Worm (Caenorhabditis elegans) whole organism, L2 larva: ENCODE results near the gene T27E4.7.
A peak's percentile ranks its signal among the peaks of the same experiment; 100 is the strongest.

Source experiments
- F13H6.1 ChIP-seq: sonication (generic microtip); optimal IDR thresholded peaks from 2 replicates; lab custom pipeline; 2016; ENCODE audit warnings: missing genetic modification characterization, missing compliant biosample characterization
- Y55F3AM.14 ChIP-seq: fragments of 200-800 bp; sonication (Bioruptor generic); optimal IDR thresholded peaks from 2 replicates; lab custom pipeline; 2018; ENCODE audit warnings: mild to moderate bottlenecking, missing genetic modification characterization, missing compliant biosample characterization
- alr-1 ChIP-seq: fragments of 150-350 bp; optimal IDR thresholded peaks from 2 replicates; lab custom pipeline; 2014; ENCODE audit warnings: missing biosample characterization, missing genetic modification characterization
- ceh-16 ChIP-seq: fragments of 150-350 bp; optimal IDR thresholded peaks from 2 replicates; lab custom pipeline; 2014; ENCODE audit warnings: missing biosample characterization, missing genetic modification characterization
- ceh-82 ChIP-seq: fragments of 150-350 bp; optimal IDR thresholded peaks from 2 replicates; lab custom pipeline; 2014; ENCODE audit warnings: missing biosample characterization, missing genetic modification characterization
- crh-2 ChIP-seq: sonication (generic microtip); optimal IDR thresholded peaks from 2 replicates; lab custom pipeline; 2017; ENCODE audit warnings: missing biosample characterization, missing genetic modification characterization
- egl-27 ChIP-seq: sonication (generic microtip); optimal IDR thresholded peaks from 3 replicates; lab custom pipeline; 2017; ENCODE audit warnings: missing biosample characterization, missing genetic modification reagents, missing genetic modification characterization
- elt-1 ChIP-seq: fragments of 150-350 bp; optimal IDR thresholded peaks from 2 replicates; lab custom pipeline; 2014; ENCODE audit warnings: missing biosample characterization, missing genetic modification characterization
- elt-3 ChIP-seq: sonication (generic microtip); optimal IDR thresholded peaks from 2 replicates; lab custom pipeline; 2017; ENCODE audit warnings: missing biosample characterization, missing genetic modification characterization
- fos-1 ChIP-seq: fragments of 150-350 bp; optimal IDR thresholded peaks from 2 replicates; lab custom pipeline; 2014; ENCODE audit warnings: missing biosample characterization, missing genetic modification characterization
- lin-13 ChIP-seq: fragments of 150-350 bp; optimal IDR thresholded peaks from 2 replicates; lab custom pipeline; 2014; ENCODE audit warnings: missing biosample characterization, missing genetic modification reagents, missing genetic modification characterization
- lin-39 ChIP-seq: fragments of 150-350 bp; optimal IDR thresholded peaks from 2 replicates; lab custom pipeline; 2014; ENCODE audit warnings: missing biosample characterization, missing genetic modification reagents, missing genetic modification characterization
- lsy-2 ChIP-seq, 2 experiments: fragments of 150-350 bp in 1 of 2; sonication (generic microtip) in 1 of 2; optimal IDR thresholded peaks; 2 replicates each; lab custom pipeline; 2014 to 2017; ENCODE audit warnings: missing biosample characterization in 2 of 2, missing genetic modification characterization in 2 of 2
- mab-5 ChIP-seq: fragments of 150-350 bp; optimal IDR thresholded peaks from 2 replicates; lab custom pipeline; 2014; ENCODE audit warnings: missing biosample characterization, missing genetic modification characterization
- mbf-1 ChIP-seq: sonication (generic microtip); optimal IDR thresholded peaks from 2 replicates; lab custom pipeline; 2017; ENCODE audit warnings: missing biosample characterization, missing genetic modification characterization
- mdl-1 ChIP-seq, 2 experiments: fragments of 150-350 bp in 1 of 2; sonication (generic microtip) in 1 of 2; optimal IDR thresholded peaks; 2 replicates each; lab custom pipeline; 2017; ENCODE audit warnings: missing biosample characterization in 2 of 2, missing genetic modification characterization in 2 of 2
- nhr-10 ChIP-seq: sonication (generic microtip); optimal IDR thresholded peaks from 2 replicates; lab custom pipeline; 2017; ENCODE audit warnings: missing biosample characterization, missing genetic modification characterization
- nhr-21 ChIP-seq: fragments of 150-350 bp; optimal IDR thresholded peaks from 2 replicates; lab custom pipeline; 2014; ENCODE audit warnings: missing biosample characterization, missing genetic modification characterization
- nhr-23 ChIP-seq: fragments of 150-350 bp; optimal IDR thresholded peaks from 2 replicates; lab custom pipeline; 2014; ENCODE audit warnings: missing biosample characterization, missing genetic modification reagents, missing genetic modification characterization
- nhr-237 ChIP-seq: fragments of 150-350 bp; optimal IDR thresholded peaks from 2 replicates; lab custom pipeline; 2014; ENCODE audit warnings: missing biosample characterization, missing genetic modification characterization
- nhr-6 ChIP-seq: fragments of 150-350 bp; optimal IDR thresholded peaks from 2 replicates; lab custom pipeline; 2014; ENCODE audit warnings: missing biosample characterization, missing genetic modification characterization
- nhr-77 ChIP-seq: fragments of 150-350 bp; optimal IDR thresholded peaks from 2 replicates; lab custom pipeline; 2014; ENCODE audit warnings: missing biosample characterization, missing genetic modification characterization
- peb-1 ChIP-seq: fragments of 150-350 bp; optimal IDR thresholded peaks from 2 replicates; lab custom pipeline; 2014; ENCODE audit warnings: missing biosample characterization, missing genetic modification characterization
- sem-4 ChIP-seq: fragments of 150-350 bp; optimal IDR thresholded peaks from 2 replicates; lab custom pipeline; 2014; ENCODE audit warnings: missing biosample characterization, missing genetic modification reagents, missing genetic modification characterization
- skn-1 ChIP-seq: sonication (generic microtip); optimal IDR thresholded peaks from 2 replicates; lab custom pipeline; 2017; ENCODE audit warnings: missing biosample characterization, missing genetic modification characterization
- unc-39 ChIP-seq: fragments of 150-350 bp; optimal IDR thresholded peaks from 2 replicates; lab custom pipeline; 2014; ENCODE audit warnings: missing biosample characterization, missing genetic modification characterization
- unc-55 ChIP-seq: fragments of 150-350 bp; sonication (generic microtip); optimal IDR thresholded peaks from 3 replicates; lab custom pipeline; 2014; ENCODE audit warnings: missing biosample characterization, missing genetic modification reagents, missing genetic modification characterization
- zag-1 ChIP-seq: fragments of 150-350 bp; optimal IDR thresholded peaks from 2 replicates; lab custom pipeline; 2014; ENCODE audit warnings: missing biosample characterization, missing genetic modification characterization
- ztf-1 ChIP-seq: fragments of 200-800 bp; sonication (Bioruptor generic); conservative IDR thresholded peaks from 2 replicates; pipeline ENCODE4 v1.3.6; 2022; ENCODE audit warnings: missing genetic modification characterization, missing compliant biosample characterization
- ztf-11 ChIP-seq: sonication (generic microtip); optimal IDR thresholded peaks from 2 replicates; lab custom pipeline; 2017; ENCODE audit warnings: missing biosample characterization, missing genetic modification characterization
- ztf-4 ChIP-seq: fragments of 150-350 bp; optimal IDR thresholded peaks from 2 replicates; lab custom pipeline; 2014; ENCODE audit warnings: missing biosample characterization, missing genetic modification characterization

Gene T27E4.7

ce11 chrV:9053969-9054368 is 22.2 kb downstream of the T27E4.7 start, which contains the start of gene C25E10.8:
TSS of gene C25E10.8 (minus strand) at chrV:9054069.
- TF ChIP-seq lin-13 (GFP tag; lab: Kevin White, UChicago) (no peak), elt-1 (tag; lab: Kevin White, UChicago) (no peak), nhr-77 (tag; lab: Kevin White, UChicago) (no peak), mab-5 (no peak), unc-55 (GFP tag; lab: Kevin White, UChicago) (no peak), lin-39 (tag; lab: Kevin White, UChicago) (no peak), fos-1 (tag; lab: Kevin White, UChicago) (no peak), nhr-23 (tag; lab: Kevin White, UChicago) (no peak), peb-1 (tag; lab: Kevin White, UChicago) (no peak), sem-4 (tag; lab: Kevin White, UChicago) (no peak)

DNA sequence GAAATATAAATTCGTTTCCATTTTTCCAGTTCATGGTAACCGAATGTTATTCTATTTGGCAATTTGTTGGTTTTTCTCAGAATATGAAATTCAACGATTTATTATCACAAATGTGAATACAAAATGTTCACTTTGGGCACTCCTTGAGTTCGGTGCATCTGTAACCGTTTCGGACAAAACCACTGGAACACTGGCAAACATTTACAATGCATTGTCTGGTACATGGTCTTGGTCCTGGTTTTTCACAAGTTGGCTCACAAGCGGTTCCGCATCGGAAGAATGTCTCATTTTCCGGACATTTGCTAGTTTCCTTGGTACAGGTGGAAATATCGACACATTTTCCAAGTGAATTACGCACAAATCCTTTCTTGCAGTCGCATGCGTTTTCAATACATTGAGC is 22.9 kb downstream of the T27E4.7 start:
- TF ChIP-seq skn-1 (tag; lab: Kevin White, UChicago) (no peak), ztf-1 (GFP tag; lab: Robert Waterston, UW) (no peak), lsy-2 (tag; optimal IDR thresholded peaks at IDR 0.05; lab: Kevin White, UChicago) (no peak), unc-39 (no peak), lin-13 (GFP tag; lab: Kevin White, UChicago) (no peak), fos-1 (tag; lab: Kevin White, UChicago) (no peak), nhr-77 (tag; lab: Kevin White, UChicago) (no peak)
- TF ChIP-seq, all 48 proteins: peak for 0

DNA sequence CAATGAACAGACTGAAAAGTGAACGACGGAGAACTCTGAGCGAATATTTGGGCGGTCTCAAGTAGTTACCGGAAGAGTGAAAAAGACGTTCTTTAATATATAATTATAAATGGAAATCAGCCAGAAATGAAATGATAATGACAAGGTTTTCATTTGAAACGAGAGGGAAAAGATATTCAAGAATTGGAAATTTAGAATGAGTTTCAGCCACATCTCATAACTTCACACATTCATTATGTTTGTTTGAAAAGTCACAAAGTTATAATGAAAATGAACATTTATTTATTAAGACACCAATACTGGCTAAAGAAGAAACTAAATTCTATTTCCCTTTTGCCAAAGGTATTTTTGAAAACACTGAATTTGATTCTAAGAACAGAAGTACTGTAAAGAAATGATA is 25.0 kb downstream of the T27E4.7 start, which contains the start of gene C25E10.7:
Gene C25E10.7, minus strand, starts transcription at position 101 of the 400 bp plus-strand sequence.
- TF ChIP-seq nhr-10 (tag; lab: Kevin White, UChicago), result no peak
- TF ChIP-seq mbf-1 (tag; lab: Kevin White, UChicago), result no peak
- no peak for TF ChIP-seq Y55F3AM.14 (GFP tag; lab: Kevin White, UChicago)
- TF ChIP-seq elt-1 (tag; lab: Kevin White, UChicago), result no peak
- no peak for TF ChIP-seq nhr-237 (tag; lab: Kevin White, UChicago)
- TF ChIP-seq alr-1, result no peak
- no peak for TF ChIP-seq ceh-16
- no peak for TF ChIP-seq ceh-82
- TF ChIP-seq skn-1 (tag; lab: Kevin White, UChicago), result no peak
- no peak for TF ChIP-seq unc-55 (GFP tag; lab: Kevin White, UChicago)
- TF ChIP-seq mdl-1 (tag; optimal IDR thresholded peaks at IDR 0.05; lab: Kevin White, UChicago), result no peak
- TF ChIP-seq F13H6.1, result no peak
- no peak for TF ChIP-seq lsy-2 (tag; optimal IDR thresholded peaks at IDR 0.05; lab: Kevin White, UChicago)
- TF ChIP-seq peb-1 (tag; lab: Kevin White, UChicago), result no peak
- no peak for TF ChIP-seq sem-4 (tag; lab: Kevin White, UChicago)
- no peak for TF ChIP-seq lin-13 (GFP tag; lab: Kevin White, UChicago)

- TF ChIP-seq nhr-6 (tag; lab: Kevin White, UChicago) (no peak), egl-27 (no peak), nhr-23 (tag; lab: Kevin White, UChicago) (no peak), F13H6.1 (no peak), lin-39 (tag; lab: Kevin White, UChicago) (no peak), zag-1 (tag; lab: Kevin White, UChicago) (no peak), fos-1 (tag; lab: Kevin White, UChicago) (no peak), elt-1 (tag; lab: Kevin White, UChicago) (no peak), ztf-1 (GFP tag; lab: Robert Waterston, UW) (no peak), nhr-10 (tag; lab: Kevin White, UChicago) (no peak), ztf-4 (no peak), nhr-77 (tag; lab: Kevin White, UChicago) (no peak), elt-3 (tag; lab: Kevin White, UChicago) (no peak)
Measured at ce11 chrV:9049271-9049670, 26.9 kb downstream of the T27E4.7 start.

DNA sequence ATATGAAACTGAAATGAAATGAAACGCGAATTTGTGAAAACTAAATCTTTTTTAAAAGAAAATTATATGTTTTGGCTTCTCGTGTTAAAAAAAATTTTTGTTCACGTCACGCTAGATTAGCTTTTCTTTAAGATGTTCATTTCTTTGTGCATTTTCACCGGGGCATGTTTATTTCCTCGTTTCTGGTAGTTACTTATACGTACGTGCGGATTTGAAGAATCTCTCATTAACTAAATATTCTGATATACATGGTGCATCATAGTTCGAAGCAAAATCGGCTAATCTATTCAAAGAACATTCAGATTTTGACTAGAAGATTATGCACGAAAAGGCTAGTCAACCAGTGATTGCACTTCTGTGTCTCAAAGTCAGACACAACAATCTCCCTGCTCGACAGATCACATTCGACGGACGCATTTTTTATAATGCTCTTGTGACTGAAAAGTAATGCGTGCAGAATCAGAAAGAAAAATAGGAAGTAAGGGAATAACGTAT is 28.5 kb downstream of the T27E4.7 start, which contains the start of gene C25E10.17:
Gene C25E10.17, minus strand, starts transcription at position 51 of the 495 bp plus-strand sequence.
- TF ChIP-seq nhr-21, result peak; percentile 26
- TF ChIP-seq elt-1 (tag; lab: Kevin White, UChicago), result no peak
- TF ChIP-seq, all 48 proteins: peak for 1

DNA sequence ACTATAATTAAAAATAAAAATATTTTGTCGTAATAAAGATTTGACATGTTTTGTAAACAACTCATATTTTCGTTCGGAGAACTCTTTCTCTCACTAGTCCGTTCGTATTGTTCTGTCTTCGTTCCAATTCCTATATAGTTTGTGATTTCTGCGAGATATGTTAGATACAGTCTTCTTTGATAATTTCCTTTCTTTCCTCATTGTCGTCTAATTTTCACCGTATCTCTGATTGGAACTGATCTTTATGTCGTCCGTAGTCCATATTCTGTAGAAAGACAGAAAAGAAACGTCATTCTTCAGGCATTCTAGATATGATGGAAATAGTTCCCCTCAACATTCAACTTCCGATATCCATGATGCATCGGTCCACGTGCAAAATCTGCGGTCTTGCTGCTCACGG is 31.3 kb downstream of the T27E4.7 start, which contains the start of gene nhr-30:
Gene nhr-30, plus strand, starts transcription at position 301 of the 400 bp plus-strand sequence.
- TF ChIP-seq ztf-11 (tag; lab: Kevin White, UChicago) (no peak), crh-2 (tag; lab: Kevin White, UChicago) (no peak), ztf-1 (GFP tag; lab: Robert Waterston, UW) (no peak)
